Worm (Caenorhabditis elegans) whole organism, L2 larva: ENCODE measurements around the gene col-105.
A peak's percentile ranks its signal among the peaks of the same experiment; 100 is the strongest.

Experiments used
- C34F6.9 ChIP-seq: fragments of 150-350 bp; optimal IDR thresholded peaks from 2 replicates; lab custom pipeline; 2014; ENCODE audit warnings: missing biosample characterization, missing genetic modification characterization
- F13H6.1 ChIP-seq: sonication (generic microtip); optimal IDR thresholded peaks from 2 replicates; lab custom pipeline; 2016; ENCODE audit warnings: missing genetic modification characterization, missing compliant biosample characterization
- Y55F3AM.14 ChIP-seq: fragments of 200-800 bp; sonication (Bioruptor generic); optimal IDR thresholded peaks from 2 replicates; lab custom pipeline; 2018; ENCODE audit warnings: mild to moderate bottlenecking, missing genetic modification characterization, missing compliant biosample characterization
- ZK546.5 ChIP-seq: sonication (generic microtip); optimal IDR thresholded peaks from 2 replicates; lab custom pipeline; 2017; ENCODE audit warnings: missing biosample characterization, missing genetic modification characterization
- alr-1 ChIP-seq: fragments of 150-350 bp; optimal IDR thresholded peaks from 2 replicates; lab custom pipeline; 2014; ENCODE audit warnings: missing biosample characterization, missing genetic modification characterization
- aly-2 ChIP-seq: fragments of 150-350 bp; optimal IDR thresholded peaks from 2 replicates; lab custom pipeline; 2014; ENCODE audit warnings: missing biosample characterization, missing genetic modification characterization
- ama-1 ChIP-seq: fragments of 150-350 bp; optimal IDR thresholded peaks from 2 replicates; lab custom pipeline; 2018; ENCODE audit warnings: inconsistent platforms
- blmp-1 ChIP-seq: sonication (generic microtip); optimal IDR thresholded peaks from 2 replicates; lab custom pipeline; 2017; ENCODE audit warnings: missing genetic modification characterization, mild to moderate bottlenecking, missing compliant biosample characterization, antibody characterized with exemption, moderate library complexity; ENCODE audit not compliant: insufficient read depth
- ceh-16 ChIP-seq: fragments of 150-350 bp; optimal IDR thresholded peaks from 2 replicates; lab custom pipeline; 2014; ENCODE audit warnings: missing biosample characterization, missing genetic modification characterization
- ceh-82 ChIP-seq: fragments of 150-350 bp; optimal IDR thresholded peaks from 2 replicates; lab custom pipeline; 2014; ENCODE audit warnings: missing biosample characterization, missing genetic modification characterization
- crh-2 ChIP-seq: sonication (generic microtip); optimal IDR thresholded peaks from 2 replicates; lab custom pipeline; 2017; ENCODE audit warnings: missing biosample characterization, missing genetic modification characterization
- dmd-4 ChIP-seq: sonication (generic microtip); optimal IDR thresholded peaks from 2 replicates; lab custom pipeline; 2017; ENCODE audit warnings: missing biosample characterization, missing genetic modification characterization
- elt-1 ChIP-seq: fragments of 150-350 bp; optimal IDR thresholded peaks from 2 replicates; lab custom pipeline; 2014; ENCODE audit warnings: missing biosample characterization, missing genetic modification characterization
- elt-3 ChIP-seq: sonication (generic microtip); optimal IDR thresholded peaks from 2 replicates; lab custom pipeline; 2017; ENCODE audit warnings: missing biosample characterization, missing genetic modification characterization
- fos-1 ChIP-seq: fragments of 150-350 bp; optimal IDR thresholded peaks from 2 replicates; lab custom pipeline; 2014; ENCODE audit warnings: missing biosample characterization, missing genetic modification characterization
- lin-11 ChIP-seq: fragments of 150-350 bp; sonication (generic microtip); optimal IDR thresholded peaks from 2 replicates; lab custom pipeline; 2014; ENCODE audit warnings: missing biosample characterization, missing genetic modification characterization, inconsistent platforms, mixed read lengths
- lin-13 ChIP-seq: fragments of 150-350 bp; optimal IDR thresholded peaks from 2 replicates; lab custom pipeline; 2014; ENCODE audit warnings: missing biosample characterization, missing genetic modification reagents, missing genetic modification characterization
- lin-39 ChIP-seq: fragments of 150-350 bp; optimal IDR thresholded peaks from 2 replicates; lab custom pipeline; 2014; ENCODE audit warnings: missing biosample characterization, missing genetic modification reagents, missing genetic modification characterization
- lsy-2 ChIP-seq, 2 experiments: fragments of 150-350 bp in 1 of 2; sonication (generic microtip) in 1 of 2; optimal IDR thresholded peaks; 2 replicates each; lab custom pipeline; 2014 to 2017; ENCODE audit warnings: missing biosample characterization in 2 of 2, missing genetic modification characterization in 2 of 2
- mab-5 ChIP-seq: fragments of 150-350 bp; optimal IDR thresholded peaks from 2 replicates; lab custom pipeline; 2014; ENCODE audit warnings: missing biosample characterization, missing genetic modification characterization
- mbf-1 ChIP-seq: sonication (generic microtip); optimal IDR thresholded peaks from 2 replicates; lab custom pipeline; 2017; ENCODE audit warnings: missing biosample characterization, missing genetic modification characterization
- mdl-1 ChIP-seq, 2 experiments: fragments of 150-350 bp in 1 of 2; sonication (generic microtip) in 1 of 2; optimal IDR thresholded peaks; 2 replicates each; lab custom pipeline; 2017; ENCODE audit warnings: missing biosample characterization in 2 of 2, missing genetic modification characterization in 2 of 2
- nhr-11 ChIP-seq: fragments of 150-350 bp; optimal IDR thresholded peaks from 2 replicates; lab custom pipeline; 2014; ENCODE audit warnings: missing biosample characterization, missing genetic modification characterization
- nhr-12 ChIP-seq: fragments of 150-350 bp; optimal IDR thresholded peaks from 2 replicates; lab custom pipeline; 2014; ENCODE audit warnings: missing biosample characterization, missing genetic modification characterization
- nhr-23 ChIP-seq: fragments of 150-350 bp; optimal IDR thresholded peaks from 2 replicates; lab custom pipeline; 2014; ENCODE audit warnings: missing biosample characterization, missing genetic modification reagents, missing genetic modification characterization
- nhr-237 ChIP-seq: fragments of 150-350 bp; optimal IDR thresholded peaks from 2 replicates; lab custom pipeline; 2014; ENCODE audit warnings: missing biosample characterization, missing genetic modification characterization
- nhr-25 ChIP-seq: fragments of 150-350 bp; sonication (generic microtip); optimal IDR thresholded peaks from 3 replicates; lab custom pipeline; 2014; ENCODE audit warnings: missing biosample characterization, missing genetic modification characterization
- nhr-6 ChIP-seq: fragments of 150-350 bp; optimal IDR thresholded peaks from 2 replicates; lab custom pipeline; 2014; ENCODE audit warnings: missing biosample characterization, missing genetic modification characterization
- nhr-77 ChIP-seq: fragments of 150-350 bp; optimal IDR thresholded peaks from 2 replicates; lab custom pipeline; 2014; ENCODE audit warnings: missing biosample characterization, missing genetic modification characterization
- peb-1 ChIP-seq: fragments of 150-350 bp; optimal IDR thresholded peaks from 2 replicates; lab custom pipeline; 2014; ENCODE audit warnings: missing biosample characterization, missing genetic modification characterization
- skn-1 ChIP-seq: sonication (generic microtip); optimal IDR thresholded peaks from 2 replicates; lab custom pipeline; 2017; ENCODE audit warnings: missing biosample characterization, missing genetic modification characterization
- sma-3 ChIP-seq: sonication (generic microtip); optimal IDR thresholded peaks from 2 replicates; lab custom pipeline; 2016; ENCODE audit warnings: missing genetic modification reagents, missing genetic modification characterization, missing compliant biosample characterization
- sma-9 ChIP-seq, 2 experiments: fragments of 150-350 bp in 1 of 2; sonication (generic microtip) in 1 of 2; optimal IDR thresholded peaks; 2 replicates each; lab custom pipeline; 2014 to 2016; ENCODE audit warnings: missing genetic modification characterization in 2 of 2, mild to moderate bottlenecking in 1 of 2, missing biosample characterization in 1 of 2, missing compliant biosample characterization in 1 of 2, missing genetic modification reagents in 1 of 2, moderate library complexity in 1 of 2
- unc-39 ChIP-seq: fragments of 150-350 bp; optimal IDR thresholded peaks from 2 replicates; lab custom pipeline; 2014; ENCODE audit warnings: missing biosample characterization, missing genetic modification characterization
- unc-55 ChIP-seq: fragments of 150-350 bp; sonication (generic microtip); optimal IDR thresholded peaks from 3 replicates; lab custom pipeline; 2014; ENCODE audit warnings: missing biosample characterization, missing genetic modification reagents, missing genetic modification characterization
- unc-62 ChIP-seq: fragments of 150-350 bp; optimal IDR thresholded peaks from 2 replicates; lab custom pipeline; 2014; ENCODE audit warnings: missing biosample characterization, missing genetic modification reagents, missing genetic modification characterization
- zag-1 ChIP-seq: fragments of 150-350 bp; optimal IDR thresholded peaks from 2 replicates; lab custom pipeline; 2014; ENCODE audit warnings: missing biosample characterization, missing genetic modification characterization
- ztf-1 ChIP-seq: fragments of 200-800 bp; sonication (Bioruptor generic); conservative IDR thresholded peaks from 2 replicates; pipeline ENCODE4 v1.3.6; 2022; ENCODE audit warnings: missing genetic modification characterization, missing compliant biosample characterization
- ztf-11 ChIP-seq: sonication (generic microtip); optimal IDR thresholded peaks from 2 replicates; lab custom pipeline; 2017; ENCODE audit warnings: missing biosample characterization, missing genetic modification characterization
- ztf-4 ChIP-seq: fragments of 150-350 bp; optimal IDR thresholded peaks from 2 replicates; lab custom pipeline; 2014; ENCODE audit warnings: missing biosample characterization, missing genetic modification characterization

The col-105 gene

ce11 chrIV:1385915-1386314 lies 26.9 kb upstream of the col-105 start, which contains the start of gene nhr-41:
Gene nhr-41, plus strand, starts transcription at chrIV:1386215.
- TF ChIP-seq unc-39 (tag; lab: Kevin White, UChicago) (no peak), fos-1 (tag; lab: Kevin White, UChicago) (no peak), nhr-11 (no peak), nhr-237 (tag; lab: Kevin White, UChicago) (no peak), nhr-12 (no peak), F13H6.1 (no peak), Y55F3AM.14 (no peak), nhr-6 (tag; lab: Kevin White, UChicago) (no peak), unc-55 (no peak), lin-11 (tag; lab: Kevin White, UChicago) (no peak), C34F6.9 (tag; lab: Kevin White, UChicago) (no peak), mdl-1 (tag; optimal IDR thresholded peaks at IDR 0.05; lab: Kevin White, UChicago) (no peak), nhr-77 (tag; lab: Kevin White, UChicago) (no peak), blmp-1 (tag; lab: Kevin White, UChicago) (no peak), nhr-25 (tag; lab: Kevin White, UChicago) (no peak), elt-3 (tag; lab: Kevin White, UChicago) (no peak), zag-1 (tag; lab: Kevin White, UChicago) (no peak), ama-1 (lab: Kevin White, UChicago) (no peak), mbf-1 (tag; lab: Kevin White, UChicago) (no peak), alr-1 (tag; lab: Kevin White, UChicago) (no peak)
- TF ChIP-seq, all 48 proteins: peak for 0

ce11 chrIV:1385500-1385899 lies 26.5 kb upstream of the col-105 start:
- TF ChIP-seq ztf-11 (tag; lab: Kevin White, UChicago) (no peak), F13H6.1 (no peak), lin-39 (tag; lab: Kevin White, UChicago) (no peak), lsy-2 (tag; optimal IDR thresholded peaks at IDR 0.05; lab: Kevin White, UChicago) (no peak), ceh-82 (tag; lab: Kevin White, UChicago) (no peak), C34F6.9 (tag; lab: Kevin White, UChicago) (no peak), sma-9 (GFP tag; optimal IDR thresholded peaks at IDR 0.05; lab: Kevin White, UChicago) (no peak), sma-9 (tag; optimal IDR thresholded peaks at IDR 0.05; lab: Kevin White, UChicago) (no peak), skn-1 (tag; lab: Kevin White, UChicago) (no peak), ztf-1 (GFP tag; lab: Robert Waterston, UW) (no peak)
- TF ChIP-seq, all 48 proteins: peak for 0

DNA sequence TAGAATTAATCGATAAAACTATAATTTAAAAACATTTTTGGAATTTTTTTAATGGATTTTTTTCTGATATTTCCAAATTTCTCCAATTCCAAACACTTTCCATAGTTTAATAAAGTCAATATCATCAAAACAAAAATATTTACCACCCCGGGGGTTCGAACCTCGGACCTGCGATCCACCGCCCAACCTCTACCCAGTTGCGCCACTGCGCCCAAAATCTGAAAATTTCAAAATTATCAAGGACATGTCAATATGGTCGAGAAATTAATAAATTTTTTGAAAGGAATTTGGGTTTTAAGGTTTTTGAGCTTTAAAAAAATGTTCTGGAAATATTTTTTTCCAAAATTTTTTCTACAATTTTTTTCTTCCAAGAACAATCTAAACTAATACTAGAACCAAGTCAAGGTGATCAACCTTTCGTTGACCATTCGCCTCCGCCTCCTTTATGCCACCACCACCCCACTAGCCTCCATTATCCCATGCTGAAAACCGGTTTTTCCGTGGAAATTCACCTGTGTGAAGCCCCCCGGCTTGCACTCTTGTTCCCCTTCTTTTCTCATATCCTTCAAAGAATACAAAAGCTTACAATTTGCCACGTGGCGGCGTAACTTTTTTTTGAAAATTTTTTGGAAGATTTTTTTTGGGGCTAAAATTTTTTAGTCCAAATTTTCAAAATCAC lies 22.7 kb upstream of the col-105 start:
- TF ChIP-seq nhr-25 (tag; lab: Kevin White, UChicago) (peak; percentile 8), F13H6.1 (no peak)

DNA sequence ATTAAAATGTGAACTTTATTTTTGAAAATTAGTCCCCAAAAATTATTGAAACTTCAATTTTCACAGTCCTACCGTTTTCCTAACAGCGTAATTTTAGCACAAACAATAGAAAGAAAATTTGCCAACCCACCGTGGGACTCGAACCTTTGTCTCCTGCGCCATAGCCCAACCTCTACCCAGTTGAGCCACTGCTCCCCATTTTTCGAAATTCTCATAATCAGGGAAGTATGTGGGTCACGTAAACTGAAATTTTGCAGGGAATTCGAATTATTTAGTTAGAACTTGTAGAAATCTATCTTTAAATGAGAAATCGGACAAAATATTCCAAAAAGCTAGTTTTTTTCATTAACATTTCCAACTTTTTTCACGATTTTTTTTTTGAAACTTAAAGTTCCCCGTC lies 21.3 kb upstream of the col-105 start:
- TF ChIP-seq nhr-12 (no peak), ceh-16 (tag; lab: Kevin White, UChicago) (no peak), sma-3 (GFP tag; lab: Kevin White, UChicago) (no peak), lin-13 (GFP tag; lab: Kevin White, UChicago) (no peak), elt-3 (tag; lab: Kevin White, UChicago) (no peak), crh-2 (tag; lab: Kevin White, UChicago) (no peak), alr-1 (tag; lab: Kevin White, UChicago) (no peak), unc-62 (no peak), F13H6.1 (no peak), fos-1 (tag; lab: Kevin White, UChicago) (no peak), ZK546.5 (tag; lab: Kevin White, UChicago) (no peak)

DNA sequence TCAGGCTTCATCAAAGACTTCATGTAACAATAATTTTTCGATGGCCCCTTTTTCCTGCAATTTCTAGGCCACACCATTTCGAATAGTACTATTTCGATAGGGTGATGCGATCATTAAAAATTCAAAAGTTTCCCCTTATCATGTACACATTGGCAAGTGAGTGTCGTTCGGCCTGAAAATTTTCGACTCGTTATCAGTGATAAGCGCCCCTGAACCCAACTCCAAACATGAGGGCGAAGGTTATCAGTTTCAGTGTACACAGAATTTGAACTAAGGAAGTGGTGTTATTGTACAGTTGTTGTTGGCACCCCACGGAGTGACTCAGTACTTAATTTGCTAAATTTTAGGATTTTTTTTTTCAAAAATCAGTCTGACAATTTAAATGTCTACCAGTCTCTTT lies 19.9 kb upstream of the col-105 start:
- TF ChIP-seq nhr-77 (tag; lab: Kevin White, UChicago) = no peak
- TF ChIP-seq blmp-1 (tag; lab: Kevin White, UChicago) = no peak
- peak; percentile 6 for TF ChIP-seq sma-3 (GFP tag; lab: Kevin White, UChicago)
- TF ChIP-seq aly-2 (tag; lab: Kevin White, UChicago) = no peak
- TF ChIP-seq nhr-23 (tag; lab: Kevin White, UChicago) = no peak
- TF ChIP-seq fos-1 (tag; lab: Kevin White, UChicago) = peak; percentile 96
- TF ChIP-seq ceh-16 (tag; lab: Kevin White, UChicago) = no peak
- TF ChIP-seq sma-9 (GFP tag; optimal IDR thresholded peaks at IDR 0.05; lab: Kevin White, UChicago) = peak; percentile 66
- no peak for TF ChIP-seq sma-9 (tag; optimal IDR thresholded peaks at IDR 0.05; lab: Kevin White, UChicago)
- TF ChIP-seq elt-3 (tag; lab: Kevin White, UChicago) = no peak
- no peak for TF ChIP-seq dmd-4 (tag; lab: Kevin White, UChicago)
- TF ChIP-seq unc-62 = no peak
- no peak for TF ChIP-seq elt-1 (tag; lab: Kevin White, UChicago)
- TF ChIP-seq Y55F3AM.14 = no peak
- TF ChIP-seq ztf-4 = no peak
- no peak for TF ChIP-seq peb-1
- TF ChIP-seq F13H6.1 = peak; percentile 48
- no peak for TF ChIP-seq mab-5 (tag; lab: Kevin White, UChicago)
- TF ChIP-seq ama-1 (lab: Kevin White, UChicago) = no peak
- no peak for TF ChIP-seq ztf-11 (tag; lab: Kevin White, UChicago)
- TF ChIP-seq mbf-1 (tag; lab: Kevin White, UChicago) = no peak
